Worm (Caenorhabditis elegans) whole organism, L3 larva: Measurements from ENCODE around the gene ZC443.3.

ENCODE experiments used
- R02D3.7 ChIP-seq: fragments of 150-350 bp; optimal IDR thresholded peaks from 2 replicates; lab custom pipeline; 2014; ENCODE audit warnings: missing biosample characterization, missing genetic modification characterization
- aly-2 ChIP-seq: fragments of 150-350 bp; optimal IDR thresholded peaks from 2 replicates; lab custom pipeline; 2014; ENCODE audit warnings: missing biosample characterization, missing genetic modification characterization
- ama-1 ChIP-seq: fragments of 150-350 bp; optimal IDR thresholded peaks from 2 replicates; lab custom pipeline; 2018
- ceh-28 ChIP-seq: fragments of 150-350 bp; optimal IDR thresholded peaks from 2 replicates; lab custom pipeline; 2014; ENCODE audit warnings: missing biosample characterization, missing genetic modification reagents, missing genetic modification characterization
- ceh-82 ChIP-seq: fragments of 150-350 bp; optimal IDR thresholded peaks from 2 replicates; lab custom pipeline; 2014; ENCODE audit warnings: missing biosample characterization, missing genetic modification characterization
- ceh-9 ChIP-seq: sonication (generic microtip); optimal IDR thresholded peaks from 2 replicates; lab custom pipeline; 2018; ENCODE audit warnings: missing biosample characterization, missing genetic modification characterization
- daf-12 ChIP-seq: fragments of 150-350 bp; optimal IDR thresholded peaks from 2 replicates; lab custom pipeline; 2014; ENCODE audit warnings: missing biosample characterization, missing genetic modification reagents, missing genetic modification characterization
- egl-27 ChIP-seq: sonication (generic microtip); optimal IDR thresholded peaks from 4 replicates; lab custom pipeline; 2017; ENCODE audit warnings: missing biosample characterization, missing genetic modification reagents, missing genetic modification characterization
- egl-5 ChIP-seq: fragments of 150-350 bp; optimal IDR thresholded peaks from 2 replicates; lab custom pipeline; 2017; ENCODE audit warnings: missing biosample characterization, missing genetic modification reagents, missing genetic modification characterization, inconsistent platforms
- elt-2 ChIP-seq: sonication (generic microtip); optimal IDR thresholded peaks from 2 replicates; lab custom pipeline; 2016; ENCODE audit warnings: missing genetic modification reagents, mild to moderate bottlenecking, missing genetic modification characterization, missing compliant biosample characterization
- elt-3 ChIP-seq, 3 experiments: fragments of 150-350 bp in 1 of 3; sonication (generic microtip) in 2 of 3; optimal IDR thresholded peaks; 2 replicates in 2 of 3; 4 replicates in 1 of 3; lab custom pipeline; 2014 to 2017; ENCODE audit warnings: missing biosample characterization in 3 of 3, missing genetic modification characterization in 3 of 3
- fkh-10 ChIP-seq: sonication (generic microtip); optimal IDR thresholded peaks from 2 replicates; lab custom pipeline; 2017; ENCODE audit warnings: missing biosample characterization, missing genetic modification reagents, missing genetic modification characterization
- fkh-2 ChIP-seq: fragments of 150-350 bp; optimal IDR thresholded peaks from 2 replicates; lab custom pipeline; 2014; ENCODE audit warnings: missing biosample characterization, missing genetic modification reagents, missing genetic modification characterization
- fos-1 ChIP-seq: fragments of 150-350 bp; optimal IDR thresholded peaks from 2 replicates; lab custom pipeline; 2014; ENCODE audit warnings: missing biosample characterization, missing genetic modification characterization
- hmg-11 ChIP-seq: sonication (generic microtip); optimal IDR thresholded peaks from 2 replicates; lab custom pipeline; 2016; ENCODE audit warnings: missing genetic modification characterization, missing compliant biosample characterization
- jun-1 ChIP-seq: fragments of 150-350 bp; optimal IDR thresholded peaks from 2 replicates; lab custom pipeline; 2014; ENCODE audit warnings: missing biosample characterization, missing genetic modification reagents, missing genetic modification characterization
- lin-15B ChIP-seq: fragments of 150-350 bp; optimal IDR thresholded peaks from 2 replicates; lab custom pipeline; 2014; ENCODE audit warnings: missing biosample characterization, missing genetic modification characterization
- lin-39 ChIP-seq: fragments of 150-350 bp; optimal IDR thresholded peaks from 2 replicates; lab custom pipeline; 2018; ENCODE audit warnings: missing biosample characterization, missing genetic modification reagents, missing genetic modification characterization
- lsy-12 ChIP-seq: sonication (generic microtip); optimal IDR thresholded peaks from 2 replicates; lab custom pipeline; 2016; ENCODE audit warnings: mild to moderate bottlenecking, missing genetic modification characterization, missing compliant biosample characterization
- mdl-1 ChIP-seq: fragments of 150-350 bp; optimal IDR thresholded peaks from 2 replicates; lab custom pipeline; 2014; ENCODE audit warnings: missing biosample characterization, missing genetic modification characterization
- mml-1 ChIP-seq: fragments of 150-350 bp; sonication (generic microtip); optimal IDR thresholded peaks from 3 replicates; lab custom pipeline; 2014; ENCODE audit warnings: missing biosample characterization, missing genetic modification characterization
- nfya-1 ChIP-seq: sonication (generic microtip); optimal IDR thresholded peaks from 2 replicates; lab custom pipeline; 2017; ENCODE audit warnings: missing genetic modification characterization, mild to moderate bottlenecking, missing compliant biosample characterization, antibody characterized with exemption, moderate library complexity; ENCODE audit not compliant: insufficient read depth
- nhr-23 ChIP-seq: fragments of 150-350 bp; optimal IDR thresholded peaks from 2 replicates; lab custom pipeline; 2014; ENCODE audit warnings: missing biosample characterization, missing genetic modification reagents, missing genetic modification characterization
- nhr-237 ChIP-seq: fragments of 150-350 bp; optimal IDR thresholded peaks from 2 replicates; lab custom pipeline; 2014; ENCODE audit warnings: missing biosample characterization, missing genetic modification characterization
- nhr-25 ChIP-seq: sonication (generic microtip); optimal IDR thresholded peaks from 2 replicates; lab custom pipeline; 2017; ENCODE audit warnings: missing biosample characterization, missing genetic modification characterization
- nhr-28 ChIP-seq: fragments of 150-350 bp; optimal IDR thresholded peaks from 2 replicates; lab custom pipeline; 2014; ENCODE audit warnings: missing biosample characterization, missing genetic modification characterization
- nhr-43 ChIP-seq: sonication (generic microtip); optimal IDR thresholded peaks from 2 replicates; lab custom pipeline; 2016; ENCODE audit warnings: mild to moderate bottlenecking, missing genetic modification characterization, missing compliant biosample characterization; ENCODE audit not compliant: poor library complexity, severe bottlenecking
- nhr-67 ChIP-seq: fragments of 150-350 bp; optimal IDR thresholded peaks from 2 replicates; lab custom pipeline; 2014; ENCODE audit warnings: missing biosample characterization, missing genetic modification characterization
- nhr-77 ChIP-seq: fragments of 150-350 bp; optimal IDR thresholded peaks from 2 replicates; lab custom pipeline; 2014; ENCODE audit warnings: missing biosample characterization, missing genetic modification characterization
- pha-4 ChIP-seq: fragments of 150-350 bp; optimal IDR thresholded peaks from 2 replicates; lab custom pipeline; 2014; ENCODE audit warnings: missing biosample characterization, missing genetic modification reagents, missing genetic modification characterization
- pqm-1 ChIP-seq: fragments of 150-350 bp; optimal IDR thresholded peaks from 2 replicates; lab custom pipeline; 2017; ENCODE audit warnings: missing biosample characterization, missing genetic modification characterization, inconsistent platforms
- skn-1 ChIP-seq: fragments of 150-350 bp; optimal IDR thresholded peaks from 2 replicates; lab custom pipeline; 2014; ENCODE audit warnings: missing biosample characterization, missing genetic modification characterization
- tbx-2 ChIP-seq: sonication (generic microtip); optimal IDR thresholded peaks from 2 replicates; lab custom pipeline; 2016; ENCODE audit warnings: mild to moderate bottlenecking, missing genetic modification characterization, missing compliant biosample characterization
- unc-39 ChIP-seq: sonication (generic microtip); optimal IDR thresholded peaks from 4 replicates; lab custom pipeline; 2017; ENCODE audit warnings: missing biosample characterization, missing genetic modification characterization
- unc-62 ChIP-seq: fragments of 150-350 bp; sonication (generic microtip); optimal IDR thresholded peaks from 4 replicates; lab custom pipeline; 2014; ENCODE audit warnings: missing biosample characterization, missing genetic modification reagents, missing genetic modification characterization
- ztf-11 ChIP-seq: fragments of 150-350 bp; optimal IDR thresholded peaks from 2 replicates; lab custom pipeline; 2014; ENCODE audit warnings: missing biosample characterization, missing genetic modification characterization

Gene ZC443.3

ce11 chrV:12787026-12787425 is 26.9 kb downstream of the ZC443.3 start, which contains the start of gene fkb-4:
Gene fkb-4, minus strand, starts transcription at chrV:12787126.
- TF ChIP-seq egl-27 (tag; lab: Kevin White, UChicago): no peak
- no peak for TF ChIP-seq daf-12 (tag; lab: Kevin White, UChicago)
- TF ChIP-seq nhr-25 (tag; lab: Kevin White, UChicago): peak; percentile 44
- no peak for TF ChIP-seq fkh-10 (GFP tag; lab: Kevin White, UChicago)
- no peak for TF ChIP-seq mdl-1 (tag; lab: Kevin White, UChicago)
- TF ChIP-seq nhr-67 (tag; lab: Kevin White, UChicago): no peak

ce11 chrV:12786340-12786739 is 27.6 kb downstream of the ZC443.3 start:
- TF ChIP-seq lin-39 (tag; lab: Kevin White, UChicago) (no peak), pha-4 (tag; lab: Kevin White, UChicago) (no peak), nhr-25 (tag; lab: Kevin White, UChicago) (no peak), R02D3.7 (tag; lab: Kevin White, UChicago) (no peak), elt-3 (tag; optimal IDR thresholded peaks at IDR 0.05; lab: Kevin White, UChicago) (no peak), egl-5 (tag; lab: Kevin White, UChicago) (no peak), ceh-9 (tag; lab: Kevin White, UChicago) (no peak), nhr-67 (tag; lab: Kevin White, UChicago) (no peak), nhr-23 (tag; lab: Kevin White, UChicago) (no peak), lsy-12 (tag; lab: Kevin White, UChicago) (no peak), aly-2 (tag; lab: Kevin White, UChicago) (no peak), fkh-10 (GFP tag; lab: Kevin White, UChicago) (no peak), lin-15B (tag; lab: Kevin White, UChicago) (no peak), nfya-1 (no peak), pqm-1 (tag; lab: Kevin White, UChicago) (no peak), jun-1 (tag; lab: Kevin White, UChicago) (no peak), ceh-28 (tag; lab: Kevin White, UChicago) (no peak), unc-62 (GFP tag; lab: Kevin White, UChicago) (no peak), fkh-2 (tag; lab: Kevin White, UChicago) (no peak)

ce11 chrV:12784861-12785260 is 29.1 kb downstream of the ZC443.3 start, which contains the start of gene sre-20:
Gene sre-20, minus strand, starts transcription at chrV:12784961.
- TF ChIP-seq R02D3.7 (tag; lab: Kevin White, UChicago) (no peak), ztf-11 (tag; lab: Kevin White, UChicago) (no peak), skn-1 (tag; lab: Kevin White, UChicago) (no peak), hmg-11 (tag; lab: Kevin White, UChicago) (no peak), tbx-2 (no peak), nhr-67 (tag; lab: Kevin White, UChicago) (no peak), aly-2 (tag; lab: Kevin White, UChicago) (no peak), lin-39 (tag; lab: Kevin White, UChicago) (no peak), lin-15B (tag; lab: Kevin White, UChicago) (no peak), ama-1 (no peak), nhr-237 (tag; lab: Kevin White, UChicago) (no peak), jun-1 (tag; lab: Kevin White, UChicago) (no peak), fos-1 (tag; lab: Kevin White, UChicago) (no peak), nhr-28 (no peak), unc-39 (no peak)

- peak; percentile 57 for TF ChIP-seq lsy-12 (tag; lab: Kevin White, UChicago)
- TF ChIP-seq nfya-1: peak; percentile 49
- TF ChIP-seq ceh-82 (tag; lab: Kevin White, UChicago): peak; percentile 35
- TF ChIP-seq nhr-77 (tag; lab: Kevin White, UChicago): no peak
- TF ChIP-seq tbx-2: peak; percentile 22
- TF ChIP-seq pha-4 (tag; lab: Kevin White, UChicago): peak; percentile 33
- TF ChIP-seq hmg-11 (tag; lab: Kevin White, UChicago): peak; percentile 64
- TF ChIP-seq elt-2 (tag; lab: Kevin White, UChicago): peak; percentile 28
- no peak for TF ChIP-seq egl-27 (tag; lab: Kevin White, UChicago)
- TF ChIP-seq lin-39 (tag; lab: Kevin White, UChicago): peak; percentile 1
- no peak for TF ChIP-seq nhr-237 (tag; lab: Kevin White, UChicago)
- no peak for TF ChIP-seq mdl-1 (tag; lab: Kevin White, UChicago)
- peak; percentile 29 for TF ChIP-seq nhr-43 (tag; lab: Kevin White, UChicago)
- TF ChIP-seq nhr-67 (tag; lab: Kevin White, UChicago): no peak
- TF ChIP-seq pqm-1 (tag; lab: Kevin White, UChicago): peak; percentile 7
- no peak for TF ChIP-seq mml-1
Observed at ce11 chrV:12780248-12780647, 33.7 kb downstream of the ZC443.3 start.
